Fruit fly (Drosophila melanogaster) whole organism, embryonic: Measurements from ENCODE around the gene fend.

Source experiments
- Atf-2 ChIP-seq: fragments of 200-800 bp; sonication (Bioruptor generic); optimal IDR thresholded peaks from 2 replicates; lab custom pipeline; 2016; ENCODE audit warnings: missing biosample characterization, missing genetic modification characterization
- CG10979 ChIP-seq: fragments of 200-800 bp; sonication (Bioruptor generic); optimal IDR thresholded peaks from 2 replicates; lab custom pipeline; 2018; ENCODE audit warnings: missing biosample characterization, mild to moderate bottlenecking, missing genetic modification characterization, moderate library complexity
- CG11504 ChIP-seq: fragments of 200-800 bp; sonication (Bioruptor generic); optimal IDR thresholded peaks from 3 replicates; lab custom pipeline; 2019; ENCODE audit warnings: missing biosample characterization, mild to moderate bottlenecking, missing genetic modification characterization, moderate library complexity
- CG11695 ChIP-seq: fragments of 200-800 bp; sonication (Bioruptor generic); IDR thresholded peaks from 3 replicates; pipeline ENCODE4 v1.3.6; 2022; ENCODE audit warnings: missing biosample characterization, missing genetic modification characterization
- CG11723 ChIP-seq: fragments of 200-800 bp; sonication (Bioruptor generic); optimal IDR thresholded peaks from 2 replicates; lab custom pipeline; 2017; ENCODE audit warnings: missing biosample characterization, mild to moderate bottlenecking, missing genetic modification characterization
- CG13775 ChIP-seq: fragments of 200-800 bp; sonication (Bioruptor generic); optimal IDR thresholded peaks from 3 replicates; lab custom pipeline; 2017; ENCODE audit warnings: missing biosample characterization, mild to moderate bottlenecking, missing genetic modification characterization
- CG14860 ChIP-seq: fragments of 200-800 bp; sonication (Bioruptor generic); IDR thresholded peaks from 3 replicates; pipeline ENCODE4 v1.3.6; 2022; ENCODE audit warnings: missing biosample characterization, missing genetic modification characterization; ENCODE audit not compliant: partially characterized antibody
- CG16863 ChIP-seq: fragments of 200-800 bp; sonication (Bioruptor generic); optimal IDR thresholded peaks from 3 replicates; lab custom pipeline; 2016; ENCODE audit warnings: missing biosample characterization, missing genetic modification characterization
- CG17328 ChIP-seq: fragments of 200-800 bp; sonication (Bioruptor generic); IDR thresholded peaks from 2 replicates; pipeline ENCODE4 v1.3.6; 2022; ENCODE audit warnings: missing biosample characterization, missing genetic modification characterization
- CG17385 ChIP-seq: fragments of 200-800 bp; sonication (Bioruptor generic); optimal IDR thresholded peaks from 3 replicates; lab custom pipeline; 2018; ENCODE audit warnings: missing biosample characterization, mild to moderate bottlenecking, missing genetic modification characterization
- CG2889 ChIP-seq: fragments of 200-800 bp; sonication (Bioruptor generic); IDR thresholded peaks from 3 replicates; pipeline ENCODE4 v1.3.6; 2022; ENCODE audit warnings: missing biosample characterization, missing genetic modification characterization
- CG3065 ChIP-seq: fragments of 200-800 bp; sonication (Bioruptor generic); optimal IDR thresholded peaks from 2 replicates; lab custom pipeline; 2016; ENCODE audit warnings: missing biosample characterization, missing genetic modification characterization
- CG34422 ChIP-seq: fragments of 200-800 bp; sonication (Bioruptor generic); IDR thresholded peaks from 3 replicates; pipeline ENCODE4 v1.3.6; 2022; ENCODE audit warnings: missing biosample characterization, missing genetic modification characterization
- CG4707 ChIP-seq: fragments of 200-800 bp; sonication (Bioruptor generic); optimal IDR thresholded peaks from 2 replicates; lab custom pipeline; 2018; ENCODE audit warnings: missing biosample characterization, mild to moderate bottlenecking, missing genetic modification characterization, moderate library complexity
- CG8290 ChIP-seq, 3 experiments: fragments of 200-800 bp; sonication (Bioruptor generic); optimal IDR thresholded peaks; 2 replicates each; lab custom pipeline; 2016 to 2019; ENCODE audit warnings: missing biosample characterization in 3 of 3, missing genetic modification characterization in 3 of 3, mild to moderate bottlenecking in 2 of 3, moderate library complexity in 1 of 3
- CG8765 ChIP-seq: fragments of 200-800 bp; sonication (Bioruptor generic); IDR thresholded peaks from 2 replicates; pipeline ENCODE4 v1.3.6; 2022; ENCODE audit warnings: missing biosample characterization, missing genetic modification characterization
- CG9727 ChIP-seq: fragments of 200-800 bp; sonication (Bioruptor generic); optimal IDR thresholded peaks from 3 replicates; lab custom pipeline; 2017; ENCODE audit warnings: missing biosample characterization, mild to moderate bottlenecking, missing genetic modification characterization
- CoRest ChIP-seq: fragments of 200-800 bp; sonication (Bioruptor generic); optimal IDR thresholded peaks from 3 replicates; lab custom pipeline; 2018; ENCODE audit warnings: missing biosample characterization, mild to moderate bottlenecking, missing genetic modification characterization, moderate library complexity
- Dll ChIP-seq: fragments of 200-800 bp; sonication (Bioruptor generic); IDR thresholded peaks from 4 replicates; pipeline ENCODE4 v1.3.6; 2022; ENCODE audit warnings: missing biosample characterization, missing genetic modification characterization; ENCODE audit not compliant: partially characterized antibody
- E2f2 ChIP-seq: fragments of 200-800 bp; sonication (Bioruptor generic); IDR thresholded peaks from 2 replicates; pipeline ENCODE4 v1.3.6; 2022; ENCODE audit warnings: missing biosample characterization, missing genetic modification characterization
- ERR ChIP-seq: fragments of 200-800 bp; sonication (Bioruptor generic); optimal IDR thresholded peaks from 2 replicates; lab custom pipeline; 2016; ENCODE audit warnings: missing biosample characterization, missing genetic modification characterization
- Fer1 ChIP-seq: fragments of 200-800 bp; sonication (Bioruptor generic); optimal IDR thresholded peaks from 2 replicates; lab custom pipeline; 2017; ENCODE audit warnings: missing biosample characterization, mild to moderate bottlenecking, missing genetic modification characterization
- H2.0 ChIP-seq: fragments of 200-800 bp; sonication (Bioruptor generic); IDR thresholded peaks from 2 replicates; pipeline ENCODE4 v1.3.6; 2022; ENCODE audit warnings: missing biosample characterization, missing genetic modification characterization
- HLH3B ChIP-seq: fragments of 200-800 bp; sonication (Bioruptor generic); IDR thresholded peaks from 2 replicates; pipeline ENCODE4 v1.3.6; 2022; ENCODE audit warnings: missing biosample characterization, missing genetic modification characterization
- Hr3 ChIP-seq: fragments of 200-800 bp; sonication (Bioruptor generic); optimal IDR thresholded peaks from 3 replicates; lab custom pipeline; 2016; ENCODE audit warnings: missing biosample characterization, missing genetic modification characterization
- Hr39 ChIP-seq: fragments of >200 bp; optimal IDR thresholded peaks from 2 replicates; lab custom pipeline; 2017
- MBD-R2 ChIP-seq: fragments of 200-800 bp; sonication (Bioruptor generic); IDR thresholded peaks from 2 replicates; pipeline ENCODE4 v1.3.6; 2022; ENCODE audit warnings: missing biosample characterization, missing genetic modification characterization
- PHDP ChIP-seq: fragments of 200-800 bp; sonication (Bioruptor generic); optimal IDR thresholded peaks from 3 replicates; lab custom pipeline; 2018; ENCODE audit warnings: missing biosample characterization, mild to moderate bottlenecking, missing genetic modification characterization, moderate library complexity
- Pdp1 ChIP-seq, 2 experiments: fragments of 200-800 bp; sonication (Bioruptor generic); optimal IDR thresholded peaks; 3 replicates each; lab custom pipeline; 2016; ENCODE audit warnings: missing biosample characterization in 2 of 2, missing genetic modification characterization in 2 of 2, mild to moderate bottlenecking in 1 of 2, moderate library complexity in 1 of 2
- Scr ChIP-seq: fragments of 200-800 bp; sonication (Bioruptor generic); IDR thresholded peaks from 2 replicates; pipeline ENCODE4 v1.3.6; 2022; ENCODE audit warnings: missing biosample characterization, missing genetic modification characterization; ENCODE audit not compliant: partially characterized antibody
- Sry-β ChIP-seq: fragments of 200-800 bp; sonication (Bioruptor generic); optimal IDR thresholded peaks from 2 replicates; lab custom pipeline; 2018; ENCODE audit warnings: missing biosample characterization, mild to moderate bottlenecking, missing genetic modification characterization, moderate library complexity
- Tbp ChIP-seq: fragments of >200 bp; optimal IDR thresholded peaks from 2 replicates; lab custom pipeline; 2018; ENCODE audit warnings: missing biosample characterization, missing genetic modification characterization
- Vsx1 ChIP-seq: fragments of 200-800 bp; sonication (Bioruptor generic); optimal IDR thresholded peaks from 2 replicates; lab custom pipeline; 2017; ENCODE audit warnings: missing biosample characterization, mild to moderate bottlenecking, missing genetic modification characterization, missing genetic modification reagents
- aop ChIP-seq: fragments of 200-800 bp; sonication (Bioruptor generic); IDR thresholded peaks from 2 replicates; pipeline ENCODE4 v1.3.6; 2022; ENCODE audit warnings: missing biosample characterization, missing genetic modification characterization
- ap ChIP-seq: fragments of 200-800 bp; sonication (Bioruptor generic); IDR thresholded peaks from 2 replicates; pipeline ENCODE4 v1.3.6; 2022; ENCODE audit warnings: missing biosample characterization, missing genetic modification characterization
- bab2 ChIP-seq: fragments of 200-800 bp; sonication (Bioruptor generic); optimal IDR thresholded peaks from 2 replicates; lab custom pipeline; 2016; ENCODE audit warnings: missing biosample characterization, missing genetic modification characterization
- da ChIP-seq: fragments of 200-800 bp; sonication (Bioruptor generic); optimal IDR thresholded peaks from 2 replicates; lab custom pipeline; 2016; ENCODE audit warnings: missing biosample characterization, missing genetic modification characterization
- exex ChIP-seq: fragments of 200-800 bp; sonication (Bioruptor generic); optimal IDR thresholded peaks from 4 replicates; lab custom pipeline; 2018; ENCODE audit warnings: missing biosample characterization, mild to moderate bottlenecking, missing genetic modification characterization, moderate library complexity
- ftz-f1 ChIP-seq: fragments of 200-800 bp; sonication (Bioruptor generic); optimal IDR thresholded peaks from 2 replicates; lab custom pipeline; 2016; ENCODE audit warnings: missing biosample characterization, missing genetic modification characterization
- gce ChIP-seq: fragments of 200-800 bp; sonication (Bioruptor generic); IDR thresholded peaks from 3 replicates; pipeline ENCODE4 v1.3.6; 2022; ENCODE audit warnings: missing biosample characterization, missing genetic modification characterization
- gfzf ChIP-seq: fragments of 200-800 bp; sonication (Bioruptor generic); optimal IDR thresholded peaks from 2 replicates; lab custom pipeline; 2016; ENCODE audit warnings: missing biosample characterization, mild to moderate bottlenecking, missing genetic modification characterization, moderate library complexity
- her ChIP-seq: fragments of 200-800 bp; sonication (Bioruptor generic); optimal IDR thresholded peaks from 2 replicates; lab custom pipeline; 2016; ENCODE audit warnings: missing biosample characterization, missing genetic modification characterization
- inv ChIP-seq: fragments of 200-800 bp; sonication (Bioruptor generic); IDR thresholded peaks from 2 replicates; pipeline ENCODE4 v1.3.6; 2022; ENCODE audit warnings: missing biosample characterization, missing genetic modification characterization; ENCODE audit not compliant: partially characterized antibody
- lab ChIP-seq: fragments of 200-800 bp; sonication (Bioruptor generic); optimal IDR thresholded peaks from 3 replicates; lab custom pipeline; 2017; ENCODE audit warnings: missing biosample characterization, missing genetic modification characterization, mild to moderate bottlenecking, moderate library complexity, missing genetic modification reagents
- pnt ChIP-seq: fragments of 200-800 bp; sonication (Bioruptor generic); optimal IDR thresholded peaks from 3 replicates; lab custom pipeline; 2016; ENCODE audit warnings: missing biosample characterization, missing genetic modification characterization
- salm ChIP-seq: fragments of 200-800 bp; sonication (Bioruptor generic); optimal IDR thresholded peaks from 2 replicates; lab custom pipeline; 2018; ENCODE audit warnings: missing biosample characterization, mild to moderate bottlenecking, missing genetic modification characterization
- slou ChIP-seq: fragments of 200-800 bp; sonication (Bioruptor generic); optimal IDR thresholded peaks from 3 replicates; lab custom pipeline; 2016; ENCODE audit warnings: missing biosample characterization, missing genetic modification characterization
- tap ChIP-seq: fragments of 200-800 bp; optimal IDR thresholded peaks from 3 replicates; lab custom pipeline; 2019; ENCODE audit warnings: missing biosample characterization, mild to moderate bottlenecking, missing genetic modification characterization, moderate library complexity
- tll ChIP-seq, 2 experiments: fragments of 200-800 bp in 1 of 2; fragments of >200 bp in 1 of 2; sonication (Bioruptor generic) in 1 of 2; optimal IDR thresholded peaks; 2 replicates each; lab custom pipeline; 2017 to 2019; ENCODE audit warnings: missing biosample characterization in 2 of 2, missing genetic modification characterization in 2 of 2, mild to moderate bottlenecking in 1 of 2, moderate library complexity in 1 of 2

The fend gene

dm6 chrX:9127264-9128011, 7.5 kb downstream of the fend start (continued):
- no peak for TF ChIP-seq Atf-2 (GFP tag; lab: Kevin White, UChicago)
- no peak for TF ChIP-seq gce (GFP tag; lab: Robert Waterston, UW)
- TF ChIP-seq lab (GFP tag; lab: Kevin White, UChicago): peak; percentile 47
- no peak for TF ChIP-seq CG16863
- no peak for TF ChIP-seq Tbp (GFP tag; lab: Kevin White, UChicago)
- no peak for TF ChIP-seq salm (tag; lab: Kevin White, UChicago)
- TF ChIP-seq Hr3 (GFP tag; lab: Kevin White, UChicago): no peak
- TF ChIP-seq pnt (GFP tag; lab: Kevin White, UChicago): no peak
- peak; percentile 6 for TF ChIP-seq PHDP (tag; lab: Kevin White, UChicago)
- no peak for TF ChIP-seq CG17385
- TF ChIP-seq CG8290 (GFP tag; optimal IDR thresholded peaks at IDR 0.05; lab: Kevin White, UChicago): no peak
- peak in 1 of 2 experiments; percentile 36 for TF ChIP-seq CG8290 (tag; optimal IDR thresholded peaks at IDR 0.05; lab: Kevin White, UChicago)
- no peak for TF ChIP-seq CG9727 (GFP tag; lab: Kevin White, UChicago)
- no peak for TF ChIP-seq Dll (GFP tag; lab: Robert Waterston, UW)
- no peak for TF ChIP-seq ap (GFP tag; lab: Robert Waterston, UW)
- TF ChIP-seq CoRest (tag; lab: Kevin White, UChicago): peak; percentile 2
- TF ChIP-seq bab2: peak; percentile 7
- no peak for TF ChIP-seq ftz-f1 (GFP tag; lab: Kevin White, UChicago)
- no peak for TF ChIP-seq Fer1
- no peak for TF ChIP-seq E2f2 (GFP tag; lab: Robert Waterston, UW)
- TF ChIP-seq CG13775: no peak
- no peak for TF ChIP-seq aop (GFP tag; lab: Robert Waterston, UW)
- no peak for TF ChIP-seq da
- TF ChIP-seq CG2889: no peak
- TF ChIP-seq CG11695 (GFP tag; lab: Robert Waterston, UW): 0 out of 3 replicates have a peak, but pooled peaks have one; percentile 31
- peak; percentile 31 for TF ChIP-seq CG11504 (tag; lab: Kevin White, UChicago)
- no peak for TF ChIP-seq inv (GFP tag; lab: Robert Waterston, UW)
- TF ChIP-seq Scr (GFP tag; lab: Robert Waterston, UW): no peak
- peak in 1 of 2 experiments; percentile 18 for TF ChIP-seq Pdp1 (GFP tag; optimal IDR thresholded peaks at IDR 0.05; lab: Kevin White, UChicago)
- TF ChIP-seq CG11723 (GFP tag; lab: Kevin White, UChicago): no peak
- TF ChIP-seq CG4707: no peak
- no peak for TF ChIP-seq slou
- TF ChIP-seq tap (tag; lab: Kevin White, UChicago): no peak
- TF ChIP-seq CG3065: no peak
- TF ChIP-seq HLH3B (GFP tag; lab: Robert Waterston, UW): 0 out of 2 replicates have a peak, but pooled peaks have one; percentile 18
- TF ChIP-seq CG8765 (GFP tag; lab: Robert Waterston, UW): no peak
- TF ChIP-seq gfzf (GFP tag; lab: Kevin White, UChicago): no peak
- no peak for TF ChIP-seq CG34422 (GFP tag; lab: Robert Waterston, UW)
- TF ChIP-seq her: no peak
- no peak for TF ChIP-seq ERR (GFP tag; lab: Kevin White, UChicago)
- TF ChIP-seq exex: no peak
- TF ChIP-seq Hr39: no peak
- TF ChIP-seq CG17328 (GFP tag; lab: Robert Waterston, UW): no peak
- TF ChIP-seq Vsx1 (GFP tag; lab: Kevin White, UChicago): no peak
- TF ChIP-seq H2.0 (GFP tag; lab: Robert Waterston, UW): no peak
- peak; percentile 19 for TF ChIP-seq CG10979 (tag; lab: Kevin White, UChicago)
- no peak for TF ChIP-seq CG14860 (GFP tag; lab: Robert Waterston, UW)
- TF ChIP-seq tll (GFP tag; optimal IDR thresholded peaks at IDR 0.05; lab: Kevin White, UChicago): peak in 1 of 2 experiments; percentile 54
- no peak for TF ChIP-seq MBD-R2
- no peak for TF ChIP-seq Sry-β (GFP tag; lab: Kevin White, UChicago)
